Worm (Caenorhabditis elegans) whole organism, L1 larva: Measurements from ENCODE around the gene B0238.12.

Source experiments
- elt-2 ChIP-seq: sonication (generic microtip); optimal IDR thresholded peaks from 2 replicates; lab custom pipeline; 2016; ENCODE audit warnings: missing genetic modification characterization, mild to moderate bottlenecking, inconsistent platforms, missing compliant biosample characterization, missing genetic modification reagents
- fos-1 ChIP-seq: fragments of 150-350 bp; optimal IDR thresholded peaks from 2 replicates; lab custom pipeline; 2014; ENCODE audit warnings: missing biosample characterization, missing genetic modification characterization
- lin-39 ChIP-seq: fragments of 150-350 bp; optimal IDR thresholded peaks from 2 replicates; lab custom pipeline; 2014; ENCODE audit warnings: missing biosample characterization, missing genetic modification reagents, missing genetic modification characterization
- lsy-2 ChIP-seq, 2 experiments: fragments of 150-350 bp; optimal IDR thresholded peaks; 2 replicates each; lab custom pipeline; 2014; ENCODE audit warnings: missing biosample characterization in 2 of 2, missing genetic modification characterization in 2 of 2
- nhr-76 ChIP-seq: sonication (generic microtip); optimal IDR thresholded peaks from 2 replicates; lab custom pipeline; 2017; ENCODE audit warnings: missing biosample characterization, missing genetic modification characterization
- snpc-4 ChIP-seq: fragments of 150-350 bp; optimal IDR thresholded peaks from 2 replicates; lab custom pipeline; 2014; ENCODE audit warnings: missing biosample characterization, missing genetic modification characterization
- unc-62 ChIP-seq: fragments of 150-350 bp; optimal IDR thresholded peaks from 2 replicates; lab custom pipeline; 2014; ENCODE audit warnings: missing biosample characterization, missing genetic modification reagents, missing genetic modification characterization

DNA sequence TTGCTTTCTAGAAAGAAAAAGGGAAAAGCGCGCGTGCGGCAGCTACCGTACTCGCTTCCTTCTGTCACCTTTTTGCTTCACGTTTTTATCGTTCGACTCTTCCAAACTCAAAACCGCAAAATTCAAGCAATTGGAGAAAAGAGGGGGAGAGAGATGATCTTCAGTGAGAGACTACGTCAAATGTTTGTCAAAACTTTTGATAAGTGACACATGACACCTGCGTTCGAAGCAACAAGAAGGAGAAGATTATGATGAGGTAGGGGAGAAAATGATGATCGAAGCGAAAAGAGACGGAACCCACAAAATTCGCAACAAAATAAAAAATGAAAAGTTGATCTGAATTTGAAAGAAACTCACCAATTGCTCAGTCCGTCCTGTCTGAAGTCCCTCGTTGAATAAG lies 52.7 kb downstream of the B0238.12 start:
- no peak for TF ChIP-seq snpc-4 (tag; lab: Kevin White, UChicago)
- no peak for TF ChIP-seq fos-1 (tag; lab: Kevin White, UChicago)
- no peak for TF ChIP-seq unc-62 (GFP tag; lab: Kevin White, UChicago)
- no peak for TF ChIP-seq nhr-76 (tag; lab: Kevin White, UChicago)
- TF ChIP-seq elt-2 = no peak
- no peak for TF ChIP-seq lin-39 (tag; lab: Kevin White, UChicago)
- no peak for TF ChIP-seq lsy-2 (tag; optimal IDR thresholded peaks at IDR 0.05; lab: Kevin White, UChicago)
